Fruit fly (Drosophila melanogaster): Measurements from ENCODE around the gene fz2.

DNA sequence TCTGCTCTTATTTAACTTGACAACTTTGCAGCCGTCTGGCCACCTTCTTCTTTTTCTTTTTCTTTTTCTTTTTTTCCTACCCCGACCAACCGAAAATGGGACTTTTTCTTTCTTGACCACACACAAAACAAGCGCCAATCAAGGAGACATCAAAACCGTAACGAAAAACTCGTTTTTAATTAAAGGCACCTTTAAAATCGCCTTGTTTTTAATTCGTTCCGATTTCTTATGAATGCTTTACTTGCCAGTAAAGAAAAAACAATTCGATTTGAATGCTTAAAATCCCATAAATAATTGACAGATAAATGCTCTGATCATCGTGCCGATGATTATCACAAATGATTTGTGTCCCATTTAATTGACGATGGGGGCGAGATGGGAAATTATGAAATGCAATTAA is 34.8 kb downstream of the fz2 start:
- TF ChIP-seq psq (GFP tag; optimal IDR thresholded peaks at IDR 0.05) (no peak), Jra (GFP tag; optimal IDR thresholded peaks at IDR 0.05) (no peak), Sp1 (GFP tag; optimal IDR thresholded peaks at IDR 0.05) (no peak)
